Fruit fly (Drosophila melanogaster): ENCODE measurements around the gene CG31415.

The CG31415 gene

DNA sequence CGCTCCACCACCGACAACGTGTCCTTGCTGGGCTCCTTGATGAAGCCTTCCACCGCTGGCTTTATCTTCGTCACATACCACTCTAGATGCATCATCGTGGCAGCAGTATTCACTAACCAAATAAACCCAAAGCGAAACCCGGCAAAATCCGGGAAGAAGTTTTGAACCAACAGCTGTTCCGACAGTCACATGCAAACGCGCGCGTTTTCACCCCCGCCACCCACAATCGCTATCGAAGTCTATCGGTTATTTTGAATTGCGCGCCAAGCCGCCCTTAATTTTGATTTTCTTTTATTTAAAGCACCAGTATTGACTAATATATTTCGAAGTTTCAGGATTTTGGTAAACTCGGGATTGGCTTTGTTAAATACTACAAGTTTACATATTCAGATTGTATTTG, 11.2 kb downstream of the CG31415 start, which contains the start of gene Tti1:
Tti1 (minus strand) TSS at position 200 of the 400 bp plus-strand sequence.
- TF ChIP-seq pan (optimal IDR thresholded peaks at IDR 0.05) (no peak), EcR (GFP tag; optimal IDR thresholded peaks at IDR 0.05) (no peak), usp (GFP tag; optimal IDR thresholded peaks at IDR 0.05) (no peak), psq (optimal IDR thresholded peaks at IDR 0.05) (no peak), Dll (optimal IDR thresholded peaks at IDR 0.05) (no peak), CG8478 (optimal IDR thresholded peaks at IDR 0.05) (no peak)

DNA sequence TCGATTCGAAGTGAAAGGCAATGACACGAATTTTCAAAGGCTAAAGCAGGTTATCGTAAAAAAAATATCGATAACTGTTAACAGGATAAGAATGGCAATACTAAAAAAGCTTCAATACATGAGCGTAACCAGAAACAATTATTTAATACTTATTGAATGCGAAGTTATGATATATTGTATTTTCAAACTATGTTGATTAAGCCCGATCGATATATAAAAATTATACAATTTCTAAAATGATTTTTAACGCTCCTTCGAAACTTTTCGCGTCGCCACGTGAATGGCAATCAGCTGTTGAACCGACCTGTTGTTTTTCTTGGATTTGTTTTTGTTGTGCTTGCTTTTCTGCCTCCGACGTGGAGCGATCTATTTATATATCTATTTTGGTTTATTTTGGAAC, 12.9 kb downstream of the CG31415 start, which contains the start of the genes Alg12 and Rpt3R:
Alg12 (plus strand) TSS at position 305 of the 400 bp plus-strand sequence.
Rpt3R (minus strand) TSS at position 324 of the 400 bp plus-strand sequence.
- no peak for TF ChIP-seq psq (optimal IDR thresholded peaks at IDR 0.05)
- no peak for TF ChIP-seq pan (optimal IDR thresholded peaks at IDR 0.05)
- TF ChIP-seq Dll (optimal IDR thresholded peaks at IDR 0.05), result no peak
- TF ChIP-seq usp (GFP tag; optimal IDR thresholded peaks at IDR 0.05), result no peak
- TF ChIP-seq EcR (GFP tag; optimal IDR thresholded peaks at IDR 0.05), result no peak
- no peak for TF ChIP-seq CG8478 (optimal IDR thresholded peaks at IDR 0.05)

DNA sequence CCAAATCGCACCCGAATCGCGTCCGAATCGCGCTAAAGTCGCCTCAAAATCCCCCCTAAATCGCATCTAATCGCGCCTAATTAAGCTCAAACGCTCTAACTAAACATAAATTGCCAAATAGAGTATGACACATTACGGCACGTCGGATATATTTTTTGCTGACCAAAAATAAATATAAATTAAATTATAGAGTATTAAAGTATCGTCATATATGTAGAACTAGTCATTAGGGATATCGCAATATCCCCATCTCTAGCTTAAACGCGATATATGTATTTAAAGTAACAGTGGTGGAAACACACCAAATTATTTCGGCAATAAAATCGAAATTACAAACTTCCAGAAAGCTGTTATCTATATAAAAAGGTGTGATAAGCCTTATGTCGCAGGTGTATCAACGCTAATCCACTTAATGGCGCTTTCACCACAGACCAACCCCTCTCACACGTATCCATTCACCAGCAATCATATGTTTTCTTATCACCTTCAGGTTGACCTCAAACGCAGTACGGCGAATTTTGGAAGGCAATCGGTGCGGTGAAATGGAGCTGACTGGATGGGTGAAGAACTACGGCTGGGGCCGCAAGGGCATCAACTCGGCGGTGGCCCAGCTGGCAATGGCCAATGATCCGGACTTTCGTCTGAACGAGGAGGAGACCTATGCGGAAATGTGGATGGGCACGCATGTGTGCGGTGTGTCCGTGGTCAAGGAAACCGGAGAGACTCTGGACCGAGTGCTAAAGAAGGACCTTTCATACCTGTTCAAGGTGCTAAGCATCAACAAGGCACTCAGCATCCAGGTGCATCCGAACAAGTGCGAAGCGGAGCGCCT, 16.3 kb downstream of the CG31415 start, which contains the start of gene Mpi:
Mpi (plus strand) TSS at position 263 of the 832 bp plus-strand sequence.
- TF ChIP-seq psq (optimal IDR thresholded peaks at IDR 0.05) (no peak), usp (GFP tag; optimal IDR thresholded peaks at IDR 0.05) (no peak), Dll (optimal IDR thresholded peaks at IDR 0.05) (no peak), CG8478 (optimal IDR thresholded peaks at IDR 0.05) (no peak), EcR (GFP tag; optimal IDR thresholded peaks at IDR 0.05) (no peak), pan (optimal IDR thresholded peaks at IDR 0.05) (no peak)

DNA sequence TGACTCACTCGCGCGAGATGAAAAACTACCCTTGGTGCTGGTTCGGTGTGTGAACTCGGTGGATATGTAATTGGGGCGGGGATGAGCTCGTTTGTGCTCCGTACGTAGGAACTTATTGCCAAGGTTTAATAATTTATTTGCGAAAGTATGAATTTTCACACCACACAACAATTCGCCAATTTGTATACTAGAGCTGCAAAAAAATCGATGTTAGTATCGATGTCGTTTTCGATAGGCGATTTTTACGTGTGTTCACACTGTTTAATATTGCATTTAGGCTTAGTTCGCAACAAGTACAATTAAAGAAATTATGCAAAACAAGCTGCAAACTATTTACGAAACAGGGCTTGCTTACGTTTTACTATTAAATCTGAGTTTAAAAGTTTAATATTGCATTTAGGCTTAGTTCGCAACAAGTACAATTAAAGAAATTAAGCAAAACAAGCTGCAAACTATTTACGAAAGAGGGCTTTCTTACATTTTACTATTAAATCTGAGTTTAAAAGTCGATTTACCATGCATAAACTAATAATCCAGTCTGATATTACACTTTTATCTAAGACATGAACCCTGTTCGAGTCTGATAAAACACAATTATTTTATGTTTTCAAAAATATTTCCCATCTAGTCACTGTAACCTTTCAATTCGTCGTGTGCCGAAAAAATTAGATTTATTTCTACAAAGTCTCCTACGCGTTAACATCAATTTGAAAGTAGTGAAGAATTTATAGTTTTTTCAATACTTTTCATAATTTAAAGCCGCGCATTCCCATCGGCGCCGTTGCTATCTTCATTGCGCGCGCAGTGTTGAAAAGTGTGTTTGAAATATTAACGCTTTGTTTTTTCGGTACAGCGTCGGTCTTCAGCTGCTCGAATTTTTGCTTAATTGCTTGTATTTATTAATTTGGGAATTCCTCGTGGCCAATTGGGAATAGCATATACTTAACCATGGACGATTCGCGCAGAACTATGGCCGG, 19.9 kb downstream of the CG31415 start, which contains the start of the genes Snap24 and CG8478:
Snap24 (minus strand) TSS at position 196 of the 977 bp plus-strand sequence.
CG8478 (plus strand) TSS at position 696 of the 977 bp plus-strand sequence.
- TF ChIP-seq pan (optimal IDR thresholded peaks at IDR 0.05) (no peak), CG8478 (optimal IDR thresholded peaks at IDR 0.05) (no peak), Dll (optimal IDR thresholded peaks at IDR 0.05) (no peak), psq (optimal IDR thresholded peaks at IDR 0.05) (no peak), EcR (GFP tag; optimal IDR thresholded peaks at IDR 0.05) (no peak), usp (GFP tag; optimal IDR thresholded peaks at IDR 0.05) (no peak)

DNA sequence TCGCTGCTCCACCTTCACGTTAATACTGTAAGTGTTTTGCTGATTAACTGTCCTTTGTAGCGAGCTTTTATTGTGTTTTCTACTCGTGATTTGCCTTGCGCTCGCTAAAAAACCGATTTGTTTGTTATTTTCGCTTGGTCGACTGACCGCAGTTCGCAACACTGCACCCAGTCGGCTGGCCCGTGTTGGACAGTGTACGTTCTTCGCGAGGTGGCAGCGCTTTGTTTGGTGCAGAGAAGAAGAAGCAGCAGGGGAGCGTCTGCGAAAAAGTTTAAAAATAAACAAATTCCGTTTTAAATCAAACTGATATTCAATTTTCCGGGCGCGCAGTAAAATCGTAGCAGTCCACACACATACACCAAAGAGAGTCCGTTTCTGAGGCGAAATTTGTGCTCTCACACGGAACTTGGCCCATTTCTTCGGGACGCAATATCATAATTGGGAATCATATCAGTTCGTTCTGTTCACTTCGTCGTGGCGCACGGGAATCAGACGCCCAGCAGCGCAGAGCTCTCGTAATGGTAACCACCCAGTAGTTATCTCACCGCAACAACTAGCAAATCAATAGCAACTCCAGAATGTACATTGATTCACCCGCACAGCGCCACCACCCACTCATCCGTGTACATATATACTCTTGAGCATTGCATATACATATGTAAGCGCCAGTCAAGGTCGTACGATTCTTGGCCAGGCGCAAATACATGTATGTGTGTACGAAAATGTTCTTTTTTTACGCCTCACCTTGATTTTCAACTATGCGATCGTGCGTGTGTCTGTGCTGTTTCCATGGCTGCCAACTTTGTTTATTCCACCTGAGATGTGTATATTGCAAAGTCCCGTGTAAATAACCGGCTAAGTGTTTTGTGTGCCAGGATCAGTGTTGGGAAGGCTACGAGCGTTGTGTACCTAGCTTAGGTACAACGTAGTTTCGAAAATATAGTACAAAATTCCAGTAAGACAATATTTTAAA, 24.6 kb downstream of the CG31415 start, which contains the start of gene Naa80:
Naa80 (plus strand) TSS at position 215 of the 973 bp plus-strand sequence.
- TF ChIP-seq EcR (GFP tag; optimal IDR thresholded peaks at IDR 0.05) (no peak), pan (optimal IDR thresholded peaks at IDR 0.05) (no peak), psq (optimal IDR thresholded peaks at IDR 0.05) (no peak), usp (GFP tag; optimal IDR thresholded peaks at IDR 0.05) (no peak), CG8478 (optimal IDR thresholded peaks at IDR 0.05) (no peak), Dll (optimal IDR thresholded peaks at IDR 0.05) (no peak)

DNA sequence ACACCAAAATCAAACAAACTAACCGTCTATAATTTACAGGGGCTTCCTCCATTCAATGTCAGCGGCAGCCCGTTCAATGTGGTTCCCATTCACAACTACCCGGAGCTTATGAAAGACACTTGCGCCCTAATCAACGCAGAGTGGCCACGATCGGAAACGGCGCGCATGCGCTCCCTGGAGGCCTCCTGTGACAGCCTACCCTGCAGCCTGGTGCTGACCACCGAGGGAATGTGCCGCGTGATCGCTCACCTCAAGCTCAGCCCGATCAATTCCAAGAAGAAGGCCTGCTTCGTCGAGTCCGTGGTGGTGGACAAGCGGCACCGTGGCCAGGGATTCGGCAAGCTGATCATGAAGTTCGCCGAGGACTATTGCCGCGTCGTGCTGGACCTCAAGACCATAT, 25.6 kb downstream of the CG31415 start, which contains the start of gene MED6:
MED6 (minus strand) TSS at position 101 of the 400 bp plus-strand sequence.
- TF ChIP-seq pan (optimal IDR thresholded peaks at IDR 0.05) (no peak), CG8478 (optimal IDR thresholded peaks at IDR 0.05) (no peak), psq (optimal IDR thresholded peaks at IDR 0.05) (no peak), Dll (optimal IDR thresholded peaks at IDR 0.05) (no peak), EcR (GFP tag; optimal IDR thresholded peaks at IDR 0.05) (no peak), usp (GFP tag; optimal IDR thresholded peaks at IDR 0.05) (no peak)

DNA sequence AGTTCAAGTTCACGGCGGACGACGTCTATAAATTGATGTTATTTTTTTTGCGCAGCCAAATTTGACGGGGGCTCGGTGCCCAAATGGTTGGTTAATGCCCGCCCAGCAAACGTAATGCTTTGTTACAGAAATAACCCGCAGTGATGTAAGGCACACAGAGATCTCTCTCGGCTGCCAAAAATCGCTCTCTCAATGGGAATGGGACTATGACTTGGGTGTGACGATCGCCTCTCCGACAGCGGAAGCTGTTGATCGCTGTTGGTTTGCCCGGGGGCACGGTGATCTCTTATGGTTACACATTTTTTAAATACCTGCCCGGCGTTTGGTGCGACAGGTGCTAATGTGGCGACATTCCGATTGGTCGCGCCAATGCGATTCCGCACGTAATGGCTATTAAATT, 26.8 kb downstream of the CG31415 start:
- TF ChIP-seq pan (optimal IDR thresholded peaks at IDR 0.05) (no peak), CG8478 (optimal IDR thresholded peaks at IDR 0.05) (no peak), usp (GFP tag; optimal IDR thresholded peaks at IDR 0.05) (no peak), Dll (optimal IDR thresholded peaks at IDR 0.05) (no peak), EcR (GFP tag; optimal IDR thresholded peaks at IDR 0.05) (no peak)

DNA sequence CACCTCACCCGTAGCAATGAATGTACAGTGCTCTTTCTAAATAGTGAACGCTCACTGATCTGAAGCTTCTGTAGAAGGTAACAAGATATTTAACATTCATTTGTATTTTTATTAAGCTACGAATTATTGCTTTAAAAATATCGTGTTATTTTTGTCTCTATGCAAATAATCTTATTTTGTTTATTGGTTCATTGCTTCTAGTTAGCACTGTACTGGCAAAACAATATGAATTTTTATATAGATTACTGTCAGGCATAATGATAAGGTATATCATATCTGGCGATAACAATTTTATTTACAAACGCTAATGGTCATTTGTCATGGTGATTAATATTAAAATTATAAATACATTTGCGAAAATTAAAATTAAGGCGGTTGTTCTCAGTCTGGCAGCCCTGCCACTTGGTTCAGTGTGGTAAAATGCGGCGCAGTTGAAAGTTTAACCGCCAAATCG, 28.2 kb downstream of the CG31415 start, which contains the start of gene CG9471:
CG9471 (minus strand) TSS at position 24 of the 454 bp plus-strand sequence.
- TF ChIP-seq psq (optimal IDR thresholded peaks at IDR 0.05) (no peak), EcR (GFP tag; optimal IDR thresholded peaks at IDR 0.05) (no peak), pan (optimal IDR thresholded peaks at IDR 0.05) (no peak), CG8478 (optimal IDR thresholded peaks at IDR 0.05) (no peak), Dll (optimal IDR thresholded peaks at IDR 0.05) (no peak), usp (GFP tag; optimal IDR thresholded peaks at IDR 0.05) (no peak)

DNA sequence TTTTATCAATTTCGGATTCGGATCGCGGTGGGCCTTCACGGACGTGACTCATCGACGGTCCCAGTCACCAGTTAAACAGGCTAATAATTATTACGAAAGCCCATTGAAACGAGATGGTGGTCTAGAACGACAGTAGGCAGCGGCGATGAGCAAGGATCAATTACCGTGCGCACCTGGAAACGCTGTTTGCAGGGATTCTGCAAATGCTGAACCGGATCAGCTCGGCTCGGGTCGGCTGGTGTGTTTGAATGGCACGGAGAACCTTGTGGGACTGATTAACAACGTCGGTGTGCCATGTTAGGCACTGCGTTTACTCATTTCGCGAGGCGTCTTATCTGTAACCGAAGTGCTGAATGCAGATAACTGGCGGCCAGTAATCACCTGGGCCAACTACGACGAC, 30.8 kb downstream of the CG31415 start, which contains the start of gene Whamy:
Whamy (minus strand) TSS at position 273 of the 400 bp plus-strand sequence.
- TF ChIP-seq CG8478 (optimal IDR thresholded peaks at IDR 0.05) (no peak), pan (optimal IDR thresholded peaks at IDR 0.05) (no peak), EcR (GFP tag; optimal IDR thresholded peaks at IDR 0.05) (no peak), usp (GFP tag; optimal IDR thresholded peaks at IDR 0.05) (no peak), Dll (optimal IDR thresholded peaks at IDR 0.05) (no peak), psq (optimal IDR thresholded peaks at IDR 0.05) (no peak)

DNA sequence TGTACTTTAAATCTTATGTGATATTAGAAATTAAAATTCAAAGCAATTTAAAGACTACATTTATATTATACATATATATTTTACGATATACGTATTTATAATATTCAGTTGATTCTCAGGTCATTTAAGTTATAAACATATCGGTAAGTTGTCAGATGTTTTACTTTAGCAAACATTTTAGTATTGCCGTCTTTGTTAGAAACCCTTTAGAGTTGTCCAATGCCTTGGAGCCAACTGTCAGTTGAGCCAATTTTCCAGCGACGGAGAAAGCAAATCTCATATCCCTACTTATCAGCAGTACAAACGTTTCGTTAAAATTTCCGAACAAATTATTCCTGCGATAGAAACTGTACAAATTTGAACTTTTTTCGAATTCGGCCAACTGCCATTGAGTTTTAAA, 31.5 kb downstream of the CG31415 start, which contains the start of gene topi:
topi (plus strand) TSS at position 301 of the 400 bp plus-strand sequence.
- TF ChIP-seq usp (GFP tag; optimal IDR thresholded peaks at IDR 0.05) (no peak), psq (optimal IDR thresholded peaks at IDR 0.05) (no peak), EcR (GFP tag; optimal IDR thresholded peaks at IDR 0.05) (no peak), CG8478 (optimal IDR thresholded peaks at IDR 0.05) (no peak), pan (optimal IDR thresholded peaks at IDR 0.05) (no peak), Dll (optimal IDR thresholded peaks at IDR 0.05) (no peak)
